Fruit fly (Drosophila melanogaster) S2 (cell line): Measurements from ENCODE around the gene Gdap1.
A peak's percentile ranks its signal among the peaks of the same experiment; 100 is the strongest.

ENCODE experiments used
- CG8478 ChIP-seq: fragments of >200 bp; optimal IDR thresholded peaks from 2 replicates; lab custom pipeline; 2018
- CTCF ChIP-seq, 2 experiments: fragments of >200 bp; optimal IDR thresholded peaks; 2 replicates each; lab custom pipeline; 2018

Gene Gdap1

DNA sequence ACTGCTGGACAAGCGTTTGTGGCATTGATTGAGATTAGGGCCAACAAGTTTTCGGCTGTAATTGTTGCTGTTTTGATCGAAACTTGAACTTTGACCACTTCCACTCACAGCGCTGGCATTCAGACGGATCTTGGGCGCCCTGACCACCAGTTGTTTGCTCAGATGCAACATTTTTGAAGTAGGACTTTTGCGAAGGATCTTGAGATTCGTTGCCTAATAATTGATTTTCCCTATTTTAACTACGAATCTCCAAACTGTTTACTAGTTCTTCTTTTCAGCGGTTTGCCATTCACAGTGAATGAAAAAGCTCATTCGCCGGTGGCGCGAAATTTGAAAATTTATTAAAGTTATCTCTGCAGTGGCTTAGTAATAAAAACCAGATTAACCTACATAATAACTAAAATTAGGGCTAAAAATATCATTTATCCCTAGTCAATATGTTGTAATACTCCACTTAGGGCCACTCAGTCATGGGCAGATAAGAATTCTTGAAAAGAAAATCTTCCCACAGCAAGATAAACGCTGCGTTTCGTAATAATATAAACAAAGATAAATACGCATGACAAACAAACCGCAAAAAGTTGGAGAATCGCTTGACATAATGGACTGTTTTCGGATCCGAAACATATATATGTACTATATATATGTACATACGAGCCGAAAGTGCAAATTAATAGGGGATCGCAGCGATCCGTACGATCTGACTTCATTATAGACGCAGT is at the start of gene Gdap1, which contains the start of gene Dhrs4:
Gene Gdap1 (plus strand): TSS at position 574 of the 722 bp plus-strand sequence.
Gene Dhrs4 (minus strand): TSS at position 267 of the 722 bp plus-strand sequence.
- TF ChIP-seq CTCF (optimal IDR thresholded peaks at IDR 0.05; lab: Kevin White, UChicago) = no peak
- no peak for TF ChIP-seq CG8478 (lab: Kevin White, UChicago)

DNA sequence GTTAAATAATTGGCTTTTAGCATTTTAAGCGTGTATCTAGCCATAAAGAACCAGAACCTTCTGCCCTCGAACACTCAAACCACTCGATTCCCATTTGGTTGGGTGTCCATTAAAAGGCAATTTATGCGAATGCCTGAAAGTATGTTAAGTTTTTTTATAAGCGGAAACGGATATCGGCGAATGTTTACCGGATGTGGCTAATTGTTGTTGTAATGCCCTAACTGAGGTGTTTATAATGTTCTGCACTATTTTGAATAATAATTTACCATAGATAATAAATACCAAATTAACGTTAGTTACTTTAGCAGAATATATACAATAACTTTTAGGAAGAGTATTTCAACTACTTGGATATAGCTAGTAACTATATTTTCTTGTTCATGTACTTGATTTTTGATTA is 45.1 kb upstream of the Gdap1 start:
- TF ChIP-seq CTCF (optimal IDR thresholded peaks at IDR 0.05; lab: Kevin White, UChicago) = no peak
- no peak for TF ChIP-seq CG8478 (lab: Kevin White, UChicago)

DNA sequence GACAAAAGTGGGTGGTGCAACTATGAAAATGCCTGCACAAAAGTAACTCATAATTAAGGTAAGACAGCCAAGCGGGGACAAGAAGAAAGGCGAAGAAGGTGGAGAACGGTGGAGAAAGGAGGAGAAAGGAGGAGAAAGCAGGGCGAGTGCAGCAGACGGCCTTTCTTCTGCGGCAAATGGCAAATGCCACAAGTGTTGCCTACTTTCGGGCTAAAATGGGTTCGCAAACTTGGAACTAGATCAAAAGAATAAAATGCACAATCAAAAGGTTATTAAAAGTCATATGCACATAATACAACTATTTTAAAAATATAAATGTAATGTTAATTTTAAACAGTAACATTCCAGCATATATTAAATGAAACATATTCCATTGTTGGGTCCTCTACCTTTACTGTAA is 39.7 kb upstream of the Gdap1 start:
- no peak for TF ChIP-seq CG8478 (lab: Kevin White, UChicago)
- TF ChIP-seq CTCF (optimal IDR thresholded peaks at IDR 0.05; lab: Kevin White, UChicago) = no peak

DNA sequence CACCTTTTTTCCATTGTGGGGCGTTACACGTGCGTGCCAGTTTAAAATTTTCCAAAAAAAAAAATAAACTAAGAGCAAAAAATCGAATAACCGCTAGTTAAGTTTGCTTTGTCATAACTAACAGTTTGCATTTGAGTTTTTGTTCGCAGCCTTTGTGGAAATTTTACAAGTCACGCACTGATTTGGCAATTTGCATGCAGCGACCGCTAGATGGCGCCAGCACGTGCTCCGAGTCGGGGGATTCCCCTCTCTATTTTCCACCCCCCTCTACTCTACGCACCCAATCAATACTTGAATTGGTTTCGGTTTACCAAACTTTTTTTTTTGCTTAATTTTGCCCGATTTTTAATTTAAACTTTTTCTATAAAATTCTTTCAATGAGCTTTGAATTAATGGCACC is 16.6 kb upstream of the Gdap1 start:
- TF ChIP-seq CG8478 (lab: Kevin White, UChicago) (no peak), CTCF (optimal IDR thresholded peaks at IDR 0.05; lab: Kevin White, UChicago) (peak; percentile 72 to 83)

DNA sequence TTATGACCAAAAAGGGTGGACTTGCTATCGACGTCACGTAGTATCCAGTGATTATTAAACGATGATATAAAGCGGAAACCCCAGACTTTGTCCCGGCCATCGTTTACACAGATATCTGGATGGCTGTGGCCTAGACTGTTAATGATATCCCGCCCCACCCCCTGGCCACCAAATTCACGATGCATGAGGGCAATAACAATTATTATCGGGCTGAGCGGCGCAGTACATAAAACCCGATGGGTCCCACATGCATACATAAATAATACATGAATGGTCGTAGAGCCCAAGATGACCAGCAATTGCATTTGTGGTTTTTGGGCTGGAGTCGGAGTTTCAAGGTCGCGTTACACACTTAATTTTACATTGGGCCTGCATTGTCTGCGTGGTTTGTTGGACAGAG is 14.1 kb upstream of the Gdap1 start:
- no peak for TF ChIP-seq CTCF (optimal IDR thresholded peaks at IDR 0.05; lab: Kevin White, UChicago)
- TF ChIP-seq CG8478 (lab: Kevin White, UChicago) = no peak

DNA sequence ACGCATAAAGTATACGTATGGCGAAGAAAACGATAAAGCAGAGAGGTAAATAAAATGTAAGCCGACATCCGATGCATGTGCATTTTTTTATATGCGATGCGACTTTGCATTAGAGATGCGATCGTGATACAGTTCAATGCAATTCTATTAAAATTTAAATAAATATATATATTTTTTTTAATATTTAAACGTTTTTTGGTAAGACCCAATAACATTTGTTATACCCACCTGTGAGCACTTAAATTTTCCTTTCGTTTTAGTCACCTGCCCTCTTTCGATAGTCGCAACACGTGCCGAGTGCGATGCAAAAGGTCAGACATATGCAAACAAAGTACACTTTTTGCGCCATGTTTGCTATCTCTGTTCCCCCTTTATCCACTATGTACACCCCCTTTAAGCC is 13.5 kb upstream of the Gdap1 start:
- TF ChIP-seq CTCF (optimal IDR thresholded peaks at IDR 0.05; lab: Kevin White, UChicago) (no peak), CG8478 (lab: Kevin White, UChicago) (no peak)

DNA sequence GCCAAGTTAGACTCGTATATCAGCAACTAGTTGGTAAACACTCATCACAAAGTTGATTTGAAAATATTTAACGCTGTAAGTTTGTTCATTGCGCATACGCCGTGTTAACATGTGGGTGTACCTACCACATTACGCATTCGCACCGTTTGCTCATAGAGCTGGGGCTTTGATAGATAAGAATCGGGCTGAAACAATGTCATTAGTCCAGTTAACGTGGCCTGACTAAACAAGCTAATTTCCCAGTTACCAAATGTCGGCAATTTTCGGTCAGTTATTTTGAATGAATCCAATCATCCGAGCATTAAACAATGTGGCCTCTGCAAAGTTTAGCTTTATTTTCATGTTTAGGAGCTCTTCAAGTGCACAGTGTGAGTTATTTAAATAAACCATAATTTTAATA is 12.6 kb upstream of the Gdap1 start, which contains the start of gene CG4597:
Gene CG4597 (plus strand): TSS at position 301 of the 400 bp plus-strand sequence.
- TF ChIP-seq CG8478 (lab: Kevin White, UChicago) (no peak), CTCF (optimal IDR thresholded peaks at IDR 0.05; lab: Kevin White, UChicago) (no peak)

DNA sequence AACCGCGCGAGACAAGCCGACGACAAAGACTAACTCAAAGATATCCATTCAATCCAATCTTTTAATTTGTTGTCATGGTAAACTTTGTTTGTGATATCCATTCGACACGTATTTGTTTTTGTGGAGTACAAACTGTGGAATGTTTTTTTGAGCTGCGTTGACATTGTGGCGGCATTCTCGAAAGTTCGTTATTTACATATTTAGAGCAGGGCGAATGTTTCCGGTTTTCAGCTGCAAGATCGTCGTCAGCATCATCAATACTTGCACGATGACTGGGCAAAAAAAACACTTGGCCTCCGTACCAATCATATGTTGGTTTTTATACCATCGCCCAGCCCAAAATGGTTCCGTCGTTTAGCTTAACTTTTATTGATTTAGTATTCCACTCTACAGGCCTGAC is 11.2 kb upstream of the Gdap1 start:
- TF ChIP-seq CTCF (optimal IDR thresholded peaks at IDR 0.05; lab: Kevin White, UChicago) (no peak), CG8478 (lab: Kevin White, UChicago) (no peak)

DNA sequence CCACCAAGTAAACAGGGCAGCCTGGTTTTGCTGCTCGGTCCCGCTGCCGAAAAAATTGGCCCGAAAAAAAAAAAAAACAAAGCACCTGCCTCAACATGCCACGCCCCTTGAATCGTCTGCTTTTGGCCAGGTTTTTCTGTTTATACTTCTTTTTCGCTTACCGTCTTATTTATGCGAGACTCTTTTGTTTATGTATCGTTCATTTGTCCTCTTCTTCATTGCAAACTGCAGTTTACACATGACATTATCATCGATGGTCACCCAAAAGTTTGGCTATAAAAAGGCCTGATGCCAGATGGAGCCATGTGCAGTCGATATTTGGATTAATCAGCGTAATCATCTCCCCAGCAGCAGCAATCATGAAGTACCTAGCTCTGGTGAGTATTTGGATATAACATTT is 10.5 kb upstream of the Gdap1 start, which contains the start of gene CG15212:
Gene CG15212 (plus strand): TSS at position 301 of the 400 bp plus-strand sequence.
- TF ChIP-seq CTCF (optimal IDR thresholded peaks at IDR 0.05; lab: Kevin White, UChicago) (no peak), CG8478 (lab: Kevin White, UChicago) (no peak)

DNA sequence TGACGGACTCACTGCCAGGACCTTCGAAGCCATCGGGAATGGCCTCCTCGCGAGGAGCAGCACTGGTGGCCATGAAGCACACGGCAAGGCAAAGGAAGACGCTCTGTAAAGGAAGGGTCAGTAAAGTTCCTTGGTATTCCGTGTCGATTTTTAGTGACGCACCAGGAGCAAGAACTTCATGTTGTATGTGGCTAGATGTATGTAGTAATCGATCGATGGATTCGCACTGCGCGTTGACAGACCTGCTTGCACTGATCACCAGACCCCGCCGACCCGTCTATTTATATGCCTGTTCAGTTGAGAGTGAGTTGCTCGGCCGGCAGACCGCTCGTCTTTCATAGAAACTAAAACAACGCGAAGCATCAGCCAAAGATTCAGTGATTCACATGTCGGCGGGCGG is 8.8 kb upstream of the Gdap1 start, which contains the start of gene CG15213:
Gene CG15213 (minus strand): TSS at position 255 of the 400 bp plus-strand sequence.
- TF ChIP-seq CG8478 (lab: Kevin White, UChicago) = no peak
- no peak for TF ChIP-seq CTCF (optimal IDR thresholded peaks at IDR 0.05; lab: Kevin White, UChicago)

DNA sequence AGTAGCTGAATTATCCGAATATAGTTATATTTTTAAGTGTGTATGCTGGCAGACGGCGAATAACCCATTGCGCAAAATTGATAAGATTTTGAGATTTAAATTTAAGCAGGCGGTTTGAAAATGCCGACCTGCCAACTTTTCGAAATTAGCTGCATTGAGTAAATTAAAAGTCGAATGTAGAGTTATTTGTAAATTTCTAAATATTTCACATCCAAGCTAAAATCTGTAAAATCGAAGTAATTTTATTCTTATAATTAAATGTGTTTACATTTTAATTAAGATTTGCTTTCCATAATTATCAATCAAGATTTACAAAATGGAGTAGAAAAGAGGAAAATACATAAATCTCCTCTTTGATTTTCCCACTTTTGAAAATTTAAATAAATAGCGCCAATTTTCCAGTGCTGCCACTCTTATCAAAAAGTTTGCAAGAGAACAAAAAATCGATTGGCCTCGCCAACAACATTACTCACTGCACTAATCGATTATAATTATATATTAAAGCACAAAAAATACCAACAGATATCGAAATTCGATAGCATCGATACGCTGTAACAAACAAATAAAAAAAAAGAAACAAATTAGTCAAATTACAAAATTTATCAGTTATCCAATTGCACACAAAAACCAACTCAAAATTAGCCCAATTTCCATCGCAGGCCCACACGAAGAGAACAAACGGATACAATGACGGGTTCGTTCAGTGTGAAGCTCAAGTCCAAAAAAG is 7.9 kb upstream of the Gdap1 start, which contains the start of gene Yod1:
Gene Yod1 (plus strand): TSS at position 168 of the 727 bp plus-strand sequence.
- TF ChIP-seq CTCF (optimal IDR thresholded peaks at IDR 0.05; lab: Kevin White, UChicago) (no peak), CG8478 (lab: Kevin White, UChicago) (no peak)

DNA sequence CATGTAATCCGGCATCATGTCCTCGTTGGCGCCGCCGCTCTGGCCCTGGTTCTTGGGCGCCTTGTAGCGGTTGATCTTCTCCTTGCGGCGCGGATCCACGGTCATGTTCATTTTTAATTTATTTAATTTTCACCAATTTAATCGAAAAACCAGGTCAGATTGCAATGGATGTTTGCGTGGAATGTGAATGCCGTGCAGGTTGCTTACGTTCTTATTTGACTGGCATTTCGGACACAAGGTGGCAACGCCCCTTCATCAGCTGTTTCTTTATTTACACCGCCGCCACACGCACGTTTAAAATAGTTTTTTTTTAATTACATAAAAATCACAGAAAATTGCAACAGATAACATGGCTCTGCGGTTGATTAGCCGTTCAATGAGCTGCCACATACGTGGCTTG is 5.6 kb upstream of the Gdap1 start, which contains the start of the genes CG10674 and CG4611:
Gene CG10674 (minus strand): TSS at position 170 of the 400 bp plus-strand sequence.
Gene CG4611 (plus strand): TSS at position 254 of the 400 bp plus-strand sequence.
- TF ChIP-seq CG8478 (lab: Kevin White, UChicago) (no peak), CTCF (optimal IDR thresholded peaks at IDR 0.05; lab: Kevin White, UChicago) (no peak)

DNA sequence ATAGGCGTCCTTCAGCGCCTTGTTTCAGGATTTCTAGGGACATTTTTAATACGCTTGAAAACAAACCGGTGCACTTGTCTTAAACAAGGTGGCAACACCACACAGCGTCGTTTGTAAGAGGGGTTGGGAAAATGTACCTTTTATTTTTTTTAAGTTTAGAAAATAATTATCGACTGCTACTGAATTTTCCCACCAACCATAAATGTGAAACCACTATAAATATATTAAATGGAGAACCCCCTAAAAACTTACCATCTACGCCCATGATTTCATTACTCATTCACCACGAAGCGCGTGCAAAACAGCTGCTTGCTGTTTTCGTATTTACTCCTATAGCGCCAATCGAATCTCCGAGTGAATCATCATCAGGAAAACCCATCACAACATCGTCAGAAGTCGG is 2.4 kb upstream of the Gdap1 start, which contains the start of the genes Tcs5 and CHMP2B:
Gene Tcs5 (minus strand): TSS at position 84 of the 400 bp plus-strand sequence.
Gene CHMP2B (plus strand): TSS at position 308 of the 400 bp plus-strand sequence.
- TF ChIP-seq CTCF (optimal IDR thresholded peaks at IDR 0.05; lab: Kevin White, UChicago) (no peak), CG8478 (lab: Kevin White, UChicago) (no peak)

DNA sequence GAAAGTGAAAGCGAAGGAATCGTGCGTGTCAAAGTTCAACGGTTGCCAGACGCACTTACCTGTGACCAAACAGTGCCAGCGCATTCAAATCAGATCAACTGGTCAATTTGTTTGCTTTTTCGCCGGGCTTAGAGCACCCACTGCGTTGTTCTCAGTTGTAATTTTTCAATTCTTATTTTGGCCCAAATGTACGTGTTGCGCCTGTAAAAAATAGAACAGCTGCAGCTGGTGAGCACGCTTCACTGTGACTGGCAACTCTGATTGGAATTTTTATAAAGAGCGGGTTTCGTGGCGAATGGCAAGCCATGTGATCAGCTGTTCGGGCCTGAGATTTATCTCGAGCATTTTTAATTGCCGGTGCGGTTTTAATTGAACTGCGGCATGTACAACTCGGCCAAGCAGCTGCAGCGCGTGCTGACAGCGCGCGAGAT is 4.1 kb downstream of the Gdap1 start, which contains the start of the genes Fitm and AlaRS-m:
Gene Fitm (minus strand): TSS at position 250 of the 431 bp plus-strand sequence.
Gene AlaRS-m (plus strand): TSS at position 285 of the 431 bp plus-strand sequence.
- TF ChIP-seq CG8478 (lab: Kevin White, UChicago) (no peak), CTCF (optimal IDR thresholded peaks at IDR 0.05; lab: Kevin White, UChicago) (no peak)
